Fruit fly (Drosophila melanogaster): ENCODE measurements around the gene CG32987.

CG32987 gene

DNA sequence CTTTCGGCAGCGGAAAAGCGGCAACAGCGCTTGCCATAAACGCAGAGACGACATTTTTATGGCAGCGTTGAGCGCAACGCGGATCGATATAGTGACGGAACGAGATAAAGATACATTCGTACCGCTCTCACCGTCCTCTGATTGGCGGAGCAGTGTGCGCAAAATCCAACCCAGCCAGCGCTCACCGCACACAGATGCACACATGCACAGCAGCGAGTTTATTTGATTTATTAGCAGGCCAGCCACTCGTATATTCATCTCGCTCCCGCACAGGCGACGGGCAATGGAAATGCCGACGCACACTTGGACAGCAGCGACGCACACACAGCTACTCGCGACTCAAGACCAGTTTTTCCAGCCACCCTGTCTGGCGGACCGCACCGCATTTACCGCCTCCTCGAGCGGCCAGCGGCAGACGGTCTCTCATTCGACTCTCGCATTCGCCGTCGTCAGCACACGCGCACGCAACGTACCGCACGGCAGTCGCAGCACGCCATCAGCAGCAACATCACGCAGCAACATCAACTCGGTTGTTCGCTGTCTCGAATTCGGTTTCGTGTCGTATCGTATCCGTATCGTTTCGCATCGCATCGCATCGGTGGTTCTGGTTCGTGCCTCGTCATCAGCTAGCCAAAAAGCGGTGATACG lies 38.3 kb upstream of the CG32987 start, which contains the start of gene SoxN (continued):
- TF ChIP-seq pnt (GFP tag; optimal IDR thresholded peaks at IDR 0.05), result no peak
- TF ChIP-seq usp (GFP tag; optimal IDR thresholded peaks at IDR 0.05), result no peak
- no peak for TF ChIP-seq trh (GFP tag; optimal IDR thresholded peaks at IDR 0.05)
- no peak for TF ChIP-seq fru (optimal IDR thresholded peaks at IDR 0.05)
- TF ChIP-seq CG7271 (tag; optimal IDR thresholded peaks at IDR 0.05), result no peak
- TF ChIP-seq gce (GFP tag; IDR thresholded peaks at IDR 0.05), result 0 out of 3 replicates have a peak, but pooled peaks have one; percentile 26
- no peak for TF ChIP-seq ken (GFP tag; IDR thresholded peaks at IDR 0.05)
- no peak for TF ChIP-seq CG2875 (GFP tag; optimal IDR thresholded peaks at IDR 0.05)
- peak; percentile 41; the same call in 1 of the 2 replicates for TF ChIP-seq CG32532 (GFP tag; IDR thresholded peaks at IDR 0.05)
- TF ChIP-seq Dad (GFP tag; optimal IDR thresholded peaks at IDR 0.05), result no peak
- no peak for TF ChIP-seq CG10209 (GFP tag; optimal IDR thresholded peaks at IDR 0.05)
- peak in 1 of 3 experiments; percentile 67 for TF ChIP-seq Stat92E (GFP tag; optimal IDR thresholded peaks at IDR 0.05)
- TF ChIP-seq Mrtf (GFP tag; IDR thresholded peaks at IDR 0.05), result no peak
- no peak for TF ChIP-seq Mad (GFP tag; optimal IDR thresholded peaks at IDR 0.05)
- no peak for TF ChIP-seq pzg (GFP tag; optimal IDR thresholded peaks at IDR 0.05)
- TF ChIP-seq az2 (GFP tag; optimal IDR thresholded peaks at IDR 0.05), result no peak
- peak; percentile 54; the same call in 2 of the 3 replicates for TF ChIP-seq CG16813 (GFP tag; IDR thresholded peaks at IDR 0.05; ENCODE audit: partially characterized antibody)
- no peak for TF ChIP-seq CG6654 (GFP tag; optimal IDR thresholded peaks at IDR 0.05)
- TF ChIP-seq Rfx (GFP tag; IDR thresholded peaks at IDR 0.05), result no peak
- TF ChIP-seq nerfin-1 (tag; optimal IDR thresholded peaks at IDR 0.05), result peak; percentile 99
- no peak for TF ChIP-seq Sox102F (GFP tag; optimal IDR thresholded peaks at IDR 0.05)
- TF ChIP-seq CG14441 (GFP tag; IDR thresholded peaks at IDR 0.05), result no peak
- TF ChIP-seq GATAe (GFP tag; conservative IDR thresholded peaks at IDR 0.05), result no peak; the same call in 1 of the 2 replicates
- peak; percentile 96 for TF ChIP-seq Jarid2 (GFP tag; optimal IDR thresholded peaks at IDR 0.05)
- 0 out of 2 replicates have a peak, but pooled peaks have one; percentile 14 for TF ChIP-seq ato (GFP tag; IDR thresholded peaks at IDR 0.05; ENCODE audit: partially characterized antibody)
- TF ChIP-seq B-H1 (GFP tag; IDR thresholded peaks at IDR 0.05), result no peak
- TF ChIP-seq gem (tag; optimal IDR thresholded peaks at IDR 0.05), result no peak
- no peak for TF ChIP-seq Dip2 (GFP tag; IDR thresholded peaks at IDR 0.05)
- no peak for TF ChIP-seq Kr (GFP tag; optimal IDR thresholded peaks at IDR 0.05)
- TF ChIP-seq HLH4C (GFP tag; IDR thresholded peaks at IDR 0.05; ENCODE audit: partially characterized antibody), result no peak; the same call in 2 of the 3 replicates
- TF ChIP-seq CG12071 (GFP tag; optimal IDR thresholded peaks at IDR 0.05), result no peak
- TF ChIP-seq CG3838 (GFP tag; optimal IDR thresholded peaks at IDR 0.05), result peak; percentile 42
- no peak for TF ChIP-seq ttk (GFP tag; IDR thresholded peaks at IDR 0.05)
- no peak for TF ChIP-seq CG2129 (GFP tag; IDR thresholded peaks at IDR 0.05; ENCODE audit: partially characterized antibody)
- TF ChIP-seq CG2889 (GFP tag; IDR thresholded peaks at IDR 0.05), result no peak
- TF ChIP-seq sr (GFP tag; IDR thresholded peaks at IDR 0.05), result 0 out of 3 replicates have a peak, but pooled peaks have one; percentile 45
- peak in 1 of 2 experiments; percentile 65 for TF ChIP-seq tll (GFP tag; optimal IDR thresholded peaks at IDR 0.05)
- no peak for TF ChIP-seq Xbp1 (GFP tag; optimal IDR thresholded peaks at IDR 0.05)
- TF ChIP-seq CG2199 (GFP tag; IDR thresholded peaks at IDR 0.05), result peak; percentile 96
- TF ChIP-seq CG4820 (GFP tag; optimal IDR thresholded peaks at IDR 0.05), result no peak
- TF ChIP-seq Dek (tag; optimal IDR thresholded peaks at IDR 0.05), result no peak
- no peak for TF ChIP-seq YL-1 (GFP tag; optimal IDR thresholded peaks at IDR 0.05)
- TF ChIP-seq Sry-δ (GFP tag; optimal IDR thresholded peaks at IDR 0.05), result no peak
- no peak for TF ChIP-seq CG2116 (GFP tag; optimal IDR thresholded peaks at IDR 0.05)
- TF ChIP-seq Hmr (GFP tag; optimal IDR thresholded peaks at IDR 0.05), result no peak
- TF ChIP-seq CG14710 (tag; optimal IDR thresholded peaks at IDR 0.05), result no peak
- TF ChIP-seq CG12659 (GFP tag; optimal IDR thresholded peaks at IDR 0.05), result no peak
- peak; percentile 71 for TF ChIP-seq twi (tag; optimal IDR thresholded peaks at IDR 0.05)
- 0 out of 2 replicates have a peak, but pooled peaks have one; percentile 20 for TF ChIP-seq Ptx1 (GFP tag; IDR thresholded peaks at IDR 0.05)

All from whole organism, embryonic.